Worm (Caenorhabditis elegans) whole organism, L1 larva: ENCODE results near the gene C01G5.3.

Experiments
- ama-1 ChIP-seq: fragments of 150-350 bp; optimal IDR thresholded peaks from 2 replicates; lab custom pipeline; 2014
- blmp-1 ChIP-seq: fragments of 150-350 bp; optimal IDR thresholded peaks from 2 replicates; lab custom pipeline; 2014; ENCODE audit warnings: missing biosample characterization, missing genetic modification characterization
- ceh-88 ChIP-seq: fragments of 200-800 bp; sonication (Bioruptor generic); IDR thresholded peaks from 2 replicates; pipeline ENCODE4 v1.3.6; 2022; ENCODE audit warnings: missing genetic modification characterization, missing compliant biosample characterization
- efl-1 ChIP-seq, 4 experiments: fragments of 150-350 bp; optimal IDR thresholded peaks in 3 of 4; peaks in 1 of 4; 1 replicate in 1 of 4; 2 replicates in 3 of 4; lab custom pipeline; 2014; ENCODE audit warnings: missing biosample characterization in 2 of 4, missing genetic modification characterization in 2 of 4, missing genetic modification reagents in 2 of 4
- egl-27 ChIP-seq, 2 experiments: fragments of 150-350 bp in 1 of 2; sonication (generic microtip); optimal IDR thresholded peaks; 3 replicates each; lab custom pipeline; 2017 to 2018; ENCODE audit warnings: missing biosample characterization in 2 of 2, missing genetic modification characterization in 2 of 2, missing genetic modification reagents in 2 of 2
- elt-2 ChIP-seq: sonication (generic microtip); optimal IDR thresholded peaks from 2 replicates; lab custom pipeline; 2016; ENCODE audit warnings: missing genetic modification characterization, mild to moderate bottlenecking, inconsistent platforms, missing compliant biosample characterization, missing genetic modification reagents
- lin-39 ChIP-seq: fragments of 150-350 bp; optimal IDR thresholded peaks from 2 replicates; lab custom pipeline; 2014; ENCODE audit warnings: missing biosample characterization, missing genetic modification reagents, missing genetic modification characterization
- lir-3 ChIP-seq: sonication (generic microtip); optimal IDR thresholded peaks from 2 replicates; lab custom pipeline; 2016; ENCODE audit warnings: mild to moderate bottlenecking, missing genetic modification characterization, moderate library complexity, missing compliant biosample characterization; ENCODE audit not compliant: poor library complexity
- mep-1 ChIP-seq: fragments of 150-350 bp; optimal IDR thresholded peaks from 2 replicates; lab custom pipeline; 2014; ENCODE audit warnings: missing biosample characterization, missing genetic modification characterization
- nhr-11 ChIP-seq: fragments of 150-350 bp; optimal IDR thresholded peaks from 2 replicates; lab custom pipeline; 2014; ENCODE audit warnings: missing biosample characterization, missing genetic modification characterization
- nhr-28 ChIP-seq: fragments of 150-350 bp; optimal IDR thresholded peaks from 2 replicates; lab custom pipeline; 2014; ENCODE audit warnings: missing biosample characterization, missing genetic modification characterization
- snpc-4 ChIP-seq: fragments of 150-350 bp; optimal IDR thresholded peaks from 2 replicates; lab custom pipeline; 2014; ENCODE audit warnings: missing biosample characterization, missing genetic modification characterization
- ztf-11 ChIP-seq, 2 experiments: sonication (generic microtip); optimal IDR thresholded peaks; 2 replicates each; lab custom pipeline; 2016 to 2017; ENCODE audit warnings: missing genetic modification characterization in 2 of 2, missing biosample characterization in 1 of 2, missing compliant biosample characterization in 1 of 2

DNA sequence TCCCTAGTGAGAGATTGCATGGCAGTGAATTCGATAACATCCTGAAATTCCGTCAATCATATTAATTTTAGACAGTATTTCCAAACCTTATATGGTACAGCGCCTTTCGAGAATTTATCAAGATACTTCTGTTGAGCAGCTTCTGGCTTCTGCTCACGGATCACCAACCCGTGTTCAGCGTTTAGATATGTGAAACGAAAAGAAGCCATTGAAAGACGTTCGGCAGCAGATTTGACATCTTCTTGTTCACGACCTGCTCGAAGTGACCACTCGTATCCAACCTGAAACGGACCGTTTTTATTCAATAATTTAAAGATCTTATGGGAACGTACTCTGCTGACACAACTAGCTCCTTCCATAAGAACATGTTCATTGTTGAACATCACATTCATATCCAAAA lies 45.6 kb downstream of the C01G5.3 start:
- no peak for TF ChIP-seq elt-2 (tag; lab: Kevin White, UChicago)
- no peak for TF ChIP-seq mep-1 (tag; lab: Kevin White, UChicago)
- TF ChIP-seq egl-27 (tag; optimal IDR thresholded peaks at IDR 0.05; lab: Kevin White, UChicago), result no peak
- no peak for TF ChIP-seq efl-1 (optimal IDR thresholded peaks at IDR 0.05; lab: Kevin White, UChicago)
- no peak for TF ChIP-seq efl-1 (GFP tag; optimal IDR thresholded peaks at IDR 0.05 in 1 of 2; lab: Kevin White, UChicago)
- no peak for TF ChIP-seq nhr-11 (tag; lab: Kevin White, UChicago)
- no peak for TF ChIP-seq ceh-88 (GFP tag; lab: Robert Waterston, UW)
- TF ChIP-seq nhr-28 (tag; lab: Kevin White, UChicago), result no peak
- no peak for TF ChIP-seq blmp-1 (tag; lab: Kevin White, UChicago)
- no peak for TF ChIP-seq lin-39 (tag; lab: Kevin White, UChicago)
- no peak for TF ChIP-seq snpc-4 (tag; lab: Kevin White, UChicago)
- no peak for TF ChIP-seq ama-1 (lab: Kevin White, UChicago)
- no peak for TF ChIP-seq ztf-11 (tag; optimal IDR thresholded peaks at IDR 0.05; lab: Kevin White, UChicago)
- no peak for TF ChIP-seq lir-3
